Worm (Caenorhabditis elegans): Measurements from ENCODE around the gene K09F6.7.

DNA sequence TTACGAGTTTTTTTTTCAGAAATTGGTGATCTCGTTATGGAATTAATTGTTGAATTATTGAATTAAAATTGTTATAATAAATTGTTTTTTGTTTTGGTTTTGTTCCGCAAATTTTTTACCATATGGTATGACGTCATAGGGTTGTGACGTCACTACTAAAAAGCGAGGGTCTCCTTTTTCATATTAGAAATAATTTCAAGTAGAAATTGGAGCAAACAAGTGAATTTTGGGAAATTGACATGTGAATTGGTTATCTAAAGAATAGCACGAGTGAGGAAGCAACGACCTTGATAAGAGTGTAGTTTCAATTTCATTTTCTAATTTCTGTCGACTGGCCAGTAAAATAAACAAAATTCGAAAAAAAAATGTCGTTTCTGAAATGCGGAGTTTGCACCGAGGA, 43.6 kb upstream of the K09F6.7 start, which contains the start of gene F43C11.7:
- TF ChIP-seq unc-55 (GFP tag; optimal IDR thresholded peaks at IDR 0.05) (no peak), syd-9 (tag; optimal IDR thresholded peaks at IDR 0.05) (no peak), gmeb-2 (tag; optimal IDR thresholded peaks at IDR 0.05) (no peak), sox-2 (GFP tag; IDR thresholded peaks at IDR 0.05) (no peak), ceh-31 (tag; optimal IDR thresholded peaks at IDR 0.05) (no peak), fax-1 (tag; optimal IDR thresholded peaks at IDR 0.05) (no peak), pag-3 (tag; optimal IDR thresholded peaks at IDR 0.05; ENCODE audit: borderline replicate concordance) (no peak), ets-4 (tag; optimal IDR thresholded peaks at IDR 0.05) (no peak), sox-4 (tag; optimal IDR thresholded peaks at IDR 0.05) (no peak), ama-1 (optimal IDR thresholded peaks at IDR 0.05) (no peak), hlh-15 (tag; optimal IDR thresholded peaks at IDR 0.05) (no peak), lim-6 (tag; optimal IDR thresholded peaks at IDR 0.05) (no peak), pha-2 (tag; optimal IDR thresholded peaks at IDR 0.05) (no peak)

Measured in whole organism, late embryonic.